Fruit fly (Drosophila melanogaster) whole organism, pupa: ENCODE results near the gene CG14949.

Source experiments
- CG10348 ChIP-seq: fragments of 200-800 bp; sonication (Bioruptor generic); IDR thresholded peaks from 2 replicates; pipeline ENCODE4 v1.3.6; 2022; ENCODE audit warnings: missing biosample characterization, missing genetic modification characterization
- CG12605 ChIP-seq: fragments of 200-800 bp; sonication (Bioruptor generic); IDR thresholded peaks from 2 replicates; pipeline ENCODE4 v1.3.6; 2022; ENCODE audit warnings: missing biosample characterization, missing genetic modification characterization
- CG13204 ChIP-seq: fragments of 200-800 bp; sonication (Bioruptor generic); optimal IDR thresholded peaks from 2 replicates; lab custom pipeline; 2018; ENCODE audit warnings: missing biosample characterization, mild to moderate bottlenecking, missing genetic modification characterization, moderate library complexity
- CG14655 ChIP-seq: fragments of 200-800 bp; sonication (Bioruptor generic); optimal IDR thresholded peaks from 3 replicates; lab custom pipeline; 2017; ENCODE audit warnings: mild to moderate bottlenecking, missing biosample characterization, missing genetic modification reagents, missing genetic modification characterization
- CG15710 ChIP-seq: fragments of 200-800 bp; sonication (Bioruptor generic); optimal IDR thresholded peaks from 2 replicates; lab custom pipeline; 2018; ENCODE audit warnings: missing biosample characterization, mild to moderate bottlenecking, missing genetic modification characterization, moderate library complexity
- CG17806 ChIP-seq: fragments of 200-800 bp; sonication (Bioruptor generic); optimal IDR thresholded peaks from 2 replicates; lab custom pipeline; 2018; ENCODE audit warnings: missing biosample characterization, mild to moderate bottlenecking, missing genetic modification characterization, moderate library complexity
- CG32121 ChIP-seq: fragments of 200-800 bp; sonication (Bioruptor generic); IDR thresholded peaks from 2 replicates; pipeline ENCODE4 v1.3.6; 2022; ENCODE audit warnings: missing biosample characterization, missing genetic modification characterization
- CG34367 ChIP-seq: fragments of 200-800 bp; sonication (Bioruptor generic); optimal IDR thresholded peaks from 2 replicates; lab custom pipeline; 2018; ENCODE audit warnings: missing biosample characterization, mild to moderate bottlenecking, missing genetic modification characterization
- CG4496 ChIP-seq: fragments of 200-800 bp; sonication (Bioruptor generic); IDR thresholded peaks from 3 replicates; pipeline ENCODE4 v1.3.6; 2022; ENCODE audit warnings: missing biosample characterization, missing genetic modification characterization
- CG8159 ChIP-seq: fragments of 200-800 bp; sonication (Bioruptor generic); optimal IDR thresholded peaks from 3 replicates; lab custom pipeline; 2018; ENCODE audit warnings: missing biosample characterization, mild to moderate bottlenecking, missing genetic modification characterization, moderate library complexity
- CG8301 ChIP-seq: fragments of 200-800 bp; sonication (Bioruptor generic); optimal IDR thresholded peaks from 2 replicates; lab custom pipeline; 2018; ENCODE audit warnings: missing biosample characterization, mild to moderate bottlenecking, missing genetic modification characterization
- CG9948 ChIP-seq: fragments of 200-800 bp; sonication (Bioruptor generic); optimal IDR thresholded peaks from 2 replicates; lab custom pipeline; 2018; ENCODE audit warnings: missing biosample characterization, mild to moderate bottlenecking, missing genetic modification characterization, moderate library complexity
- D1 ChIP-seq: fragments of 200-800 bp; sonication (Bioruptor generic); optimal IDR thresholded peaks from 2 replicates; lab custom pipeline; 2018; ENCODE audit warnings: missing biosample characterization, mild to moderate bottlenecking, missing genetic modification characterization, moderate library complexity
- EcR ChIP-seq: fragments of 200-800 bp; sonication (Bioruptor generic); optimal IDR thresholded peaks from 3 replicates; lab custom pipeline; 2019; ENCODE audit warnings: missing biosample characterization, missing genetic modification characterization, mild to moderate bottlenecking, moderate library complexity, missing genetic modification reagents
- Ets98B ChIP-seq: fragments of 200-800 bp; sonication (Bioruptor generic); IDR thresholded peaks from 2 replicates; pipeline ENCODE4 v1.3.6; 2022; ENCODE audit warnings: missing biosample characterization, missing genetic modification characterization
- Pif1A ChIP-seq: fragments of 200-800 bp; sonication (Bioruptor generic); optimal IDR thresholded peaks from 3 replicates; lab custom pipeline; 2016; ENCODE audit warnings: missing biosample characterization, missing genetic modification characterization
- Pif1B ChIP-seq: fragments of 200-800 bp; sonication (Bioruptor generic); optimal IDR thresholded peaks from 3 replicates; lab custom pipeline; 2016; ENCODE audit warnings: missing biosample characterization, missing genetic modification characterization
- Snoo ChIP-seq: fragments of 200-800 bp; sonication (Bioruptor generic); optimal IDR thresholded peaks from 3 replicates; lab custom pipeline; 2017; ENCODE audit warnings: missing biosample characterization, mild to moderate bottlenecking, missing genetic modification characterization, inconsistent platforms
- fd96Ca ChIP-seq: fragments of 200-800 bp; sonication (Bioruptor generic); IDR thresholded peaks from 3 replicates; pipeline ENCODE4 v1.3.6; 2022; ENCODE audit warnings: missing biosample characterization, missing genetic modification characterization
- gl ChIP-seq: fragments of 200-800 bp; sonication (Bioruptor generic); optimal IDR thresholded peaks from 2 replicates; lab custom pipeline; 2018; ENCODE audit warnings: missing biosample characterization, mild to moderate bottlenecking, missing genetic modification characterization
- rn ChIP-seq: fragments of 200-800 bp; sonication (Bioruptor generic); IDR thresholded peaks from 2 replicates; pipeline ENCODE4 v1.3.6; 2022; ENCODE audit warnings: missing biosample characterization, missing genetic modification characterization

Gene CG14949

dm6 chr3L:2632048-2632762 lies 11.0 kb downstream of the CG14949 start:
- TF ChIP-seq CG10348 (GFP tag; lab: Robert Waterston, UW) = no peak
- TF ChIP-seq CG15710 (tag; lab: Kevin White, UChicago) = no peak
- no peak for TF ChIP-seq CG32121
- TF ChIP-seq D1 = no peak
- no peak for TF ChIP-seq CG8159 (tag; lab: Kevin White, UChicago)
- no peak for TF ChIP-seq Ets98B (GFP tag; lab: Robert Waterston, UW)
- no peak for TF ChIP-seq CG34367 (tag; lab: Kevin White, UChicago)
- TF ChIP-seq Pif1A (GFP tag; lab: Kevin White, UChicago) = no peak
- no peak for TF ChIP-seq CG14655 (GFP tag; lab: Kevin White, UChicago)
- no peak for TF ChIP-seq CG17806 (tag; lab: Kevin White, UChicago)
- no peak for TF ChIP-seq rn
- TF ChIP-seq CG12605 (GFP tag; lab: Robert Waterston, UW) = no peak

- peak; percentile 20 for TF ChIP-seq D1
- peak; percentile 20 for TF ChIP-seq CG8159 (tag; lab: Kevin White, UChicago)
- TF ChIP-seq gl (tag; lab: Kevin White, UChicago) = no peak
- TF ChIP-seq CG15710 (tag; lab: Kevin White, UChicago) = peak; percentile 14
- peak; percentile 25 for TF ChIP-seq Snoo (tag; lab: Kevin White, UChicago)
- peak; percentile 45; the same call in 2 of the 3 replicates for TF ChIP-seq CG4496 (GFP tag; lab: Robert Waterston, UW)
- TF ChIP-seq Pif1B (GFP tag; lab: Kevin White, UChicago) = peak; percentile 61
- no peak for TF ChIP-seq CG9948 (tag; lab: Kevin White, UChicago)
- TF ChIP-seq Ets98B (GFP tag; lab: Robert Waterston, UW) = no peak
- TF ChIP-seq fd96Ca (GFP tag; lab: Robert Waterston, UW) = no peak
- peak; percentile 25 for TF ChIP-seq CG17806 (tag; lab: Kevin White, UChicago)
- no peak for TF ChIP-seq EcR (GFP tag; lab: Kevin White, UChicago)
- no peak for TF ChIP-seq rn
- TF ChIP-seq Pif1A (GFP tag; lab: Kevin White, UChicago) = peak; percentile 67
- no peak for TF ChIP-seq CG13204
- no peak for TF ChIP-seq CG12605 (GFP tag; lab: Robert Waterston, UW)
- no peak for TF ChIP-seq CG32121
- no peak for TF ChIP-seq CG14655 (GFP tag; lab: Kevin White, UChicago)
- no peak for TF ChIP-seq CG10348 (GFP tag; lab: Robert Waterston, UW)
- no peak for TF ChIP-seq CG8301
These were observed 11.8 kb downstream of the CG14949 start, which contains the start of the genes CG42245 and MEP-1 for dm6 chr3L:2631406-2631805. Gene CG42245 (plus strand): TSS chr3L:2631715. Gene MEP-1 (plus strand): TSS chr3L:2631715.

- TF ChIP-seq CG4496 (GFP tag; lab: Robert Waterston, UW) = peak; percentile 64
- 0 out of 2 replicates have a peak, but pooled peaks have one; percentile 17 for TF ChIP-seq Ets98B (GFP tag; lab: Robert Waterston, UW)
- TF ChIP-seq Snoo (tag; lab: Kevin White, UChicago) = no peak
These were observed 13.3 kb downstream of the CG14949 start, which contains the start of gene Pxn for dm6 chr3L:2629964-2630363. Gene Pxn (minus strand): TSS chr3L:2630064.

- no peak for TF ChIP-seq gl (tag; lab: Kevin White, UChicago)
- TF ChIP-seq CG8301 = peak; percentile 20
- no peak for TF ChIP-seq CG12605 (GFP tag; lab: Robert Waterston, UW)
- TF ChIP-seq CG17806 (tag; lab: Kevin White, UChicago) = peak; percentile 5
- TF ChIP-seq fd96Ca (GFP tag; lab: Robert Waterston, UW) = 0 out of 3 replicates have a peak, but pooled peaks have one; percentile 19
- peak; percentile 38 for TF ChIP-seq CG9948 (tag; lab: Kevin White, UChicago)
- peak; percentile 52 for TF ChIP-seq CG14655 (GFP tag; lab: Kevin White, UChicago)
- TF ChIP-seq CG15710 (tag; lab: Kevin White, UChicago) = peak; percentile 22
- TF ChIP-seq CG8159 (tag; lab: Kevin White, UChicago) = peak; percentile 45
- no peak for TF ChIP-seq Pif1A (GFP tag; lab: Kevin White, UChicago)
- no peak for TF ChIP-seq CG13204
These were observed 29.0 kb downstream of the CG14949 start for dm6 chr3L:2614222-2614621.

dm6 chr3L:2608825-2609224 lies 34.4 kb downstream of the CG14949 start:
- TF ChIP-seq CG17806 (tag; lab: Kevin White, UChicago) (no peak), CG34367 (tag; lab: Kevin White, UChicago) (no peak)
- TF ChIP-seq, all 21 proteins: peak for 0

- no peak for TF ChIP-seq CG32121
- TF ChIP-seq CG34367 (tag; lab: Kevin White, UChicago) = no peak
- no peak for TF ChIP-seq gl (tag; lab: Kevin White, UChicago)
- TF ChIP-seq rn = no peak
- no peak for TF ChIP-seq CG14655 (GFP tag; lab: Kevin White, UChicago)
- no peak for TF ChIP-seq fd96Ca (GFP tag; lab: Robert Waterston, UW)
- no peak for TF ChIP-seq CG8159 (tag; lab: Kevin White, UChicago)
- no peak for TF ChIP-seq CG12605 (GFP tag; lab: Robert Waterston, UW)
- TF ChIP-seq CG10348 (GFP tag; lab: Robert Waterston, UW) = no peak
- no peak for TF ChIP-seq CG9948 (tag; lab: Kevin White, UChicago)
- TF ChIP-seq, all 21 proteins: peak for 0
These were observed 43.1 kb downstream of the CG14949 start, which contains the start of gene CG16986 for dm6 chr3L:2600144-2600543. Gene CG16986 (plus strand): TSS chr3L:2600331.
